Fruit fly (Drosophila melanogaster) whole organism, embryonic: ENCODE measurements around the gene CG1999.
A peak's percentile ranks its signal among the peaks of the same experiment; 100 is the strongest.

Experiments
- Aef1 ChIP-seq: fragments of 200-800 bp; sonication (Bioruptor generic); IDR thresholded peaks from 3 replicates; pipeline ENCODE4 v1.3.6; 2022; ENCODE audit warnings: missing biosample characterization, missing genetic modification characterization
- Asciz ChIP-seq: fragments of 200-800 bp; sonication (Bioruptor generic); optimal IDR thresholded peaks from 2 replicates; lab custom pipeline; 2017; ENCODE audit warnings: missing biosample characterization, mild to moderate bottlenecking, missing genetic modification characterization, missing genetic modification reagents
- BEAF-32 ChIP-seq: fragments of 200-800 bp; sonication (Bioruptor generic); optimal IDR thresholded peaks from 3 replicates; lab custom pipeline; 2017; ENCODE audit warnings: missing biosample characterization, missing genetic modification characterization, mild to moderate bottlenecking, moderate library complexity, missing genetic modification reagents
- BtbVII ChIP-seq: fragments of 200-800 bp; sonication (Bioruptor generic); optimal IDR thresholded peaks from 3 replicates; lab custom pipeline; 2017; ENCODE audit warnings: missing biosample characterization, mild to moderate bottlenecking, missing genetic modification characterization
- CG11085 ChIP-seq: fragments of 200-800 bp; sonication (Bioruptor generic); IDR thresholded peaks from 2 replicates; pipeline ENCODE4 v1.3.6; 2022; ENCODE audit warnings: missing biosample characterization, missing genetic modification characterization
- CG11398 ChIP-seq: fragments of 200-800 bp; sonication (Bioruptor generic); optimal IDR thresholded peaks from 2 replicates; lab custom pipeline; 2016; ENCODE audit warnings: missing biosample characterization, missing genetic modification characterization
- CG12744 ChIP-seq: fragments of 200-800 bp; sonication (Bioruptor generic); optimal IDR thresholded peaks from 2 replicates; lab custom pipeline; 2016; ENCODE audit warnings: missing biosample characterization, missing genetic modification characterization
- CG12769 ChIP-seq: fragments of 200-800 bp; sonication (Bioruptor generic); optimal IDR thresholded peaks from 2 replicates; lab custom pipeline; 2019; ENCODE audit warnings: missing biosample characterization, mild to moderate bottlenecking, missing genetic modification characterization, moderate library complexity
- CG13296 ChIP-seq: fragments of 200-800 bp; sonication (Bioruptor generic); optimal IDR thresholded peaks from 3 replicates; lab custom pipeline; 2018; ENCODE audit warnings: missing biosample characterization, mild to moderate bottlenecking, missing genetic modification characterization
- CG14860 ChIP-seq: fragments of 200-800 bp; sonication (Bioruptor generic); IDR thresholded peaks from 3 replicates; pipeline ENCODE4 v1.3.6; 2022; ENCODE audit warnings: missing biosample characterization, missing genetic modification characterization; ENCODE audit not compliant: partially characterized antibody
- CG15479 ChIP-seq: fragments of 200-800 bp; sonication (Bioruptor generic); optimal IDR thresholded peaks from 3 replicates; lab custom pipeline; 2019; ENCODE audit warnings: missing biosample characterization, mild to moderate bottlenecking, missing genetic modification characterization, moderate library complexity
- CG15514 ChIP-seq: fragments of 200-800 bp; sonication (Bioruptor generic); optimal IDR thresholded peaks from 3 replicates; lab custom pipeline; 2017; ENCODE audit warnings: missing biosample characterization, missing genetic modification characterization, mild to moderate bottlenecking, moderate library complexity, missing genetic modification reagents
- CG16815 ChIP-seq: fragments of 200-800 bp; sonication (Bioruptor generic); optimal IDR thresholded peaks from 3 replicates; lab custom pipeline; 2017; ENCODE audit warnings: missing biosample characterization, mild to moderate bottlenecking, missing genetic modification characterization
- CG17568 ChIP-seq: fragments of 200-800 bp; sonication (Bioruptor generic); optimal IDR thresholded peaks from 2 replicates; lab custom pipeline; 2018; ENCODE audit warnings: missing biosample characterization, mild to moderate bottlenecking, missing genetic modification characterization, moderate library complexity
- CG17912 ChIP-seq: fragments of 200-800 bp; sonication (Bioruptor generic); optimal IDR thresholded peaks from 2 replicates; lab custom pipeline; 2018; ENCODE audit warnings: missing biosample characterization, mild to moderate bottlenecking, missing genetic modification characterization
- CG2116 ChIP-seq: fragments of 200-800 bp; sonication (Bioruptor generic); optimal IDR thresholded peaks from 3 replicates; lab custom pipeline; 2018; ENCODE audit warnings: missing biosample characterization, mild to moderate bottlenecking, missing genetic modification characterization
- CG2199 ChIP-seq: fragments of 200-800 bp; sonication (Bioruptor generic); IDR thresholded peaks from 3 replicates; pipeline ENCODE4 v1.3.6; 2022; ENCODE audit warnings: missing biosample characterization, missing genetic modification characterization
- CG30020 ChIP-seq: fragments of 200-800 bp; optimal IDR thresholded peaks from 2 replicates; lab custom pipeline; 2019; ENCODE audit warnings: missing biosample characterization, mild to moderate bottlenecking, missing genetic modification characterization, moderate library complexity
- CG42726 ChIP-seq: fragments of 200-800 bp; sonication (Bioruptor generic); IDR thresholded peaks from 2 replicates; pipeline ENCODE4 v1.3.6; 2022; ENCODE audit warnings: missing biosample characterization, missing genetic modification characterization; ENCODE audit not compliant: partially characterized antibody
- CG4282 ChIP-seq: fragments of 200-800 bp; sonication (Bioruptor generic); optimal IDR thresholded peaks from 2 replicates; lab custom pipeline; 2016; ENCODE audit warnings: missing biosample characterization, missing genetic modification characterization
- CG6765 ChIP-seq: fragments of 200-800 bp; sonication (Bioruptor generic); optimal IDR thresholded peaks from 3 replicates; lab custom pipeline; 2017; ENCODE audit warnings: missing biosample characterization, mild to moderate bottlenecking, missing genetic modification characterization
- CG6791 ChIP-seq: fragments of 200-800 bp; sonication (Bioruptor generic); IDR thresholded peaks from 3 replicates; pipeline ENCODE4 v1.3.6; 2022; ENCODE audit warnings: missing biosample characterization, missing genetic modification characterization; ENCODE audit not compliant: partially characterized antibody
- CG7556 ChIP-seq: fragments of 200-800 bp; sonication (Bioruptor generic); optimal IDR thresholded peaks from 2 replicates; lab custom pipeline; 2017; ENCODE audit warnings: missing biosample characterization, mild to moderate bottlenecking, missing genetic modification characterization
- CG7963 ChIP-seq: fragments of 200-800 bp; sonication (Bioruptor generic); IDR thresholded peaks from 3 replicates; pipeline ENCODE4 v1.3.6; 2022; ENCODE audit warnings: missing biosample characterization, missing genetic modification characterization; ENCODE audit not compliant: partially characterized antibody
- CG9437 ChIP-seq: fragments of 200-800 bp; sonication (Bioruptor generic); optimal IDR thresholded peaks from 2 replicates; lab custom pipeline; 2018; ENCODE audit warnings: missing biosample characterization, mild to moderate bottlenecking, missing genetic modification characterization
- CG9727 ChIP-seq: fragments of 200-800 bp; sonication (Bioruptor generic); optimal IDR thresholded peaks from 3 replicates; lab custom pipeline; 2017; ENCODE audit warnings: missing biosample characterization, mild to moderate bottlenecking, missing genetic modification characterization
- CG9817 ChIP-seq: fragments of 200-800 bp; sonication (Bioruptor generic); optimal IDR thresholded peaks from 2 replicates; lab custom pipeline; 2018; ENCODE audit warnings: missing biosample characterization, mild to moderate bottlenecking, missing genetic modification characterization, moderate library complexity
- CTCF ChIP-seq: fragments of 200-800 bp; sonication (Bioruptor generic); optimal IDR thresholded peaks from 2 replicates; lab custom pipeline; 2017; ENCODE audit warnings: missing biosample characterization, mild to moderate bottlenecking, missing genetic modification characterization, moderate library complexity
- Deaf1 ChIP-seq: fragments of 200-800 bp; optimal IDR thresholded peaks from 3 replicates; lab custom pipeline; 2019; ENCODE audit warnings: missing biosample characterization, mild to moderate bottlenecking, missing genetic modification characterization, moderate library complexity
- Sry-δ ChIP-seq: fragments of 200-800 bp; sonication (Bioruptor generic); optimal IDR thresholded peaks from 2 replicates; lab custom pipeline; 2016; ENCODE audit warnings: missing biosample characterization, missing genetic modification characterization
- Usf ChIP-seq: fragments of 200-800 bp; sonication (Bioruptor generic); optimal IDR thresholded peaks from 2 replicates; lab custom pipeline; 2017; ENCODE audit warnings: missing genotype, missing biosample characterization, missing genetic modification characterization
- abd-A ChIP-seq: fragments of 200-800 bp; sonication (Bioruptor generic); optimal IDR thresholded peaks from 3 replicates; lab custom pipeline; 2019; ENCODE audit warnings: missing biosample characterization, mild to moderate bottlenecking, missing genetic modification characterization, moderate library complexity
- bab2 ChIP-seq: fragments of 200-800 bp; sonication (Bioruptor generic); optimal IDR thresholded peaks from 2 replicates; lab custom pipeline; 2016; ENCODE audit warnings: missing biosample characterization, missing genetic modification characterization
- bbx ChIP-seq: fragments of 200-800 bp; sonication (Bioruptor generic); IDR thresholded peaks from 2 replicates; pipeline ENCODE4 v1.3.6; 2022; ENCODE audit warnings: missing biosample characterization, missing genetic modification characterization; ENCODE audit not compliant: partially characterized antibody
- chif ChIP-seq, 2 experiments: fragments of 200-800 bp; sonication (Bioruptor generic); optimal IDR thresholded peaks; 3 replicates each; lab custom pipeline; 2016; ENCODE audit warnings: missing biosample characterization in 2 of 2, missing genetic modification characterization in 2 of 2
- dan ChIP-seq: fragments of 200-800 bp; sonication (Bioruptor generic); IDR thresholded peaks from 2 replicates; pipeline ENCODE4 v1.3.6; 2022; ENCODE audit warnings: missing biosample characterization, missing genetic modification characterization
- dysf ChIP-seq: fragments of 200-800 bp; sonication (Bioruptor generic); IDR thresholded peaks from 3 replicates; pipeline ENCODE4 v1.3.6; 2022; ENCODE audit warnings: missing biosample characterization, missing genetic modification characterization
- ftz-f1 ChIP-seq: fragments of 200-800 bp; sonication (Bioruptor generic); optimal IDR thresholded peaks from 2 replicates; lab custom pipeline; 2016; ENCODE audit warnings: missing biosample characterization, missing genetic modification characterization
- fu2 ChIP-seq: fragments of 200-800 bp; sonication (Bioruptor generic); optimal IDR thresholded peaks from 2 replicates; lab custom pipeline; 2016; ENCODE audit warnings: missing biosample characterization, missing genetic modification characterization
- gt ChIP-seq: fragments of 200-800 bp; sonication (Bioruptor generic); IDR thresholded peaks from 2 replicates; pipeline ENCODE4 v1.3.6; 2022; ENCODE audit warnings: missing biosample characterization, missing genetic modification characterization
- lab ChIP-seq: fragments of 200-800 bp; sonication (Bioruptor generic); optimal IDR thresholded peaks from 3 replicates; lab custom pipeline; 2017; ENCODE audit warnings: missing biosample characterization, missing genetic modification characterization, mild to moderate bottlenecking, moderate library complexity, missing genetic modification reagents
- lilli ChIP-seq: fragments of 200-800 bp; sonication (Bioruptor generic); optimal IDR thresholded peaks from 3 replicates; lab custom pipeline; 2016; ENCODE audit warnings: missing biosample characterization, missing genetic modification characterization
- lov ChIP-seq, 2 experiments: fragments of 200-800 bp in 1 of 2; fragments of >200 bp in 1 of 2; sonication (Bioruptor generic) in 1 of 2; IDR thresholded peaks in 1 of 2; optimal IDR thresholded peaks in 1 of 2; 2 replicates in 1 of 2; 3 replicates in 1 of 2; pipeline versions ENCODE4 v1.3.6 to Lab custom; 2017 to 2022; ENCODE audit warnings: missing biosample characterization in 1 of 2, missing genetic modification characterization in 1 of 2
- sens ChIP-seq: fragments of 200-800 bp; sonication (Bioruptor generic); peaks from one replicate; lab custom pipeline; 2016; ENCODE audit warnings: missing biosample characterization, missing genetic modification characterization
- sob ChIP-seq: fragments of 200-800 bp; sonication (Bioruptor generic); IDR thresholded peaks from 2 replicates; pipeline ENCODE4 v1.3.6; 2022; ENCODE audit warnings: missing biosample characterization, missing genetic modification characterization
- stc ChIP-seq: fragments of 200-800 bp; sonication (Bioruptor generic); IDR thresholded peaks from 2 replicates; pipeline ENCODE4 v1.3.6; 2022; ENCODE audit warnings: missing biosample characterization, missing genetic modification characterization
- tio ChIP-seq: fragments of 200-800 bp; sonication (Bioruptor generic); optimal IDR thresholded peaks from 2 replicates; lab custom pipeline; 2017; ENCODE audit warnings: missing biosample characterization, missing genetic modification characterization, inconsistent platforms
- tup ChIP-seq: fragments of 200-800 bp; sonication (Bioruptor generic); optimal IDR thresholded peaks from 2 replicates; lab custom pipeline; 2016; ENCODE audit warnings: missing biosample characterization, mild to moderate bottlenecking, missing genetic modification characterization, moderate library complexity

Gene CG1999

DNA sequence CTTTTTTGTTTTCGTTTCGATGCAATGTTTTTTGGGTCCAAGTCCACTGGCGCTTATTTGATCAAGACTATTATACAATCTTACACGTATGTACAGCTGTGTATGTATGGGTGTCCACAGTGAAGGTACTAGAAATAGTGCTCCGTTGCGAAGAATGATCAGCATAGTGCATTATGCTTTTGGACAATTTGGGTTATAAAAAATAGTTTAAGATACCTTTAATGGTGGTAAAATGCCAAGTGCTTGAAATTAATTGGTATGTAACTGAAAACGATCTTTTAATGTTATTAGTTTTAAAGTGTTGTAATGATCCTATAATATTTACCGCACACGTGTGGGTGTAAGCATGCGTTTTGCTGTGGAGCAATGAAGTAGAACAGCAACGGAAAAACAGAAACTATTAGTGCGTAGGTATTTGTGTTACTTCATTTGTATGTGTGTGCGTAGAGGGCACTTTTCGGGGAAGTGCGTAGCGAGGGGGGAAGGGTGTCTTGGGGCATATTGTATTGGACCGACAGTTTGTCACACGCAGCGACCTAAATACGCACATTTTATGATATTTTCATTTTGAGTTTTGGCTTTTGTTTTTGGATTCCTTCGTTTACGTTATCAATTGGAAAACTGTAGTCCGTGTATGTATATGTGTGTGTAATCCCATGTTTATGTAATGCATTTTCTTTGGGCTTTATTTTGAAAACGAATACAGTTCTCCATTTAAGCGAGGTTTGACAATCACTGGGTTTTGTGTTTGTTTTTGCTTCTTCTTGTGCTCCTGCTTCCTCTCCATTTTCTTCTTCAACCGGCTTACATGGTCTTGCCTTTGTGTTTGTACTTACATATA is 22.3 kb upstream of the CG1999 start (continued):
- TF ChIP-seq lov (optimal IDR thresholded peaks at IDR 0.05; lab: Kevin White, UChicago) (no peak), lov (GFP tag; IDR thresholded peaks at IDR 0.05; lab: Robert Waterston, UW) (peak; percentile 75; the same call in 2 of the 3 replicates), BtbVII (peak; percentile 85), CG7963 (no peak), tup (GFP tag; lab: Kevin White, UChicago) (peak; percentile 55), bab2 (peak; percentile 83), CTCF (peak; percentile 58), CG14860 (GFP tag; lab: Robert Waterston, UW) (no peak), CG2116 (GFP tag; lab: Kevin White, UChicago) (peak; percentile 65), sens (peak; percentile 99), chif (GFP tag; optimal IDR thresholded peaks at IDR 0.05; lab: Kevin White, UChicago) (peak; percentile 93 to 94), Aef1 (GFP tag; lab: Robert Waterston, UW) (peak; percentile 81), ftz-f1 (GFP tag; lab: Kevin White, UChicago) (no peak), CG15514 (GFP tag; lab: Kevin White, UChicago) (peak; percentile 64), lab (peak; percentile 87), Usf (GFP tag; lab: Kevin White, UChicago) (peak; percentile 82), CG4282 (peak; percentile 64), CG11085 (peak; percentile 68), CG7556 (GFP tag; lab: Kevin White, UChicago) (peak; percentile 85), CG42726 (GFP tag; lab: Robert Waterston, UW) (no peak), BEAF-32 (no peak), Asciz (GFP tag; lab: Kevin White, UChicago) (peak; percentile 93), Sry-δ (peak; percentile 47), CG9727 (GFP tag; lab: Kevin White, UChicago) (peak; percentile 83), CG17568 (GFP tag; lab: Kevin White, UChicago) (peak; percentile 73), CG2199 (GFP tag; lab: Robert Waterston, UW) (peak; percentile 38; the same call in 1 of the 3 replicates), CG16815 (GFP tag; lab: Kevin White, UChicago) (peak; percentile 85), CG6791 (GFP tag; lab: Robert Waterston, UW) (no peak), CG17912 (GFP tag; lab: Kevin White, UChicago) (peak; percentile 52), CG9437 (GFP tag; lab: Kevin White, UChicago) (peak; percentile 86), abd-A (tag; lab: Kevin White, UChicago) (peak; percentile 16), dysf (GFP tag; lab: Robert Waterston, UW) (peak; percentile 91), CG6765 (peak; percentile 78), CG15479 (GFP tag; lab: Kevin White, UChicago) (no peak), CG13296 (GFP tag; lab: Kevin White, UChicago) (peak; percentile 85), bbx (GFP tag; lab: Robert Waterston, UW) (no peak), CG12744 (GFP tag; lab: Kevin White, UChicago) (peak; percentile 79), gt (GFP tag; lab: Robert Waterston, UW) (peak; percentile 58; the same call in 1 of the 2 replicates), CG11398 (GFP tag; lab: Kevin White, UChicago) (peak; percentile 84), sob (GFP tag; lab: Robert Waterston, UW) (peak; percentile 82), lilli (peak; percentile 87), CG9817 (tag; lab: Kevin White, UChicago) (peak; percentile 81), dan (GFP tag; lab: Robert Waterston, UW) (peak; percentile 58; the same call in 1 of the 2 replicates), CG12769 (peak; percentile 92), stc (GFP tag; lab: Robert Waterston, UW) (peak; percentile 88), Deaf1 (tag; lab: Kevin White, UChicago) (peak; percentile 67), tio (GFP tag; lab: Kevin White, UChicago) (peak; percentile 90), fu2 (GFP tag; lab: Kevin White, UChicago) (peak; percentile 71), CG30020 (tag; lab: Kevin White, UChicago) (peak; percentile 64)
